Fruit fly (Drosophila melanogaster): ENCODE measurements around the gene CG43731.

DNA sequence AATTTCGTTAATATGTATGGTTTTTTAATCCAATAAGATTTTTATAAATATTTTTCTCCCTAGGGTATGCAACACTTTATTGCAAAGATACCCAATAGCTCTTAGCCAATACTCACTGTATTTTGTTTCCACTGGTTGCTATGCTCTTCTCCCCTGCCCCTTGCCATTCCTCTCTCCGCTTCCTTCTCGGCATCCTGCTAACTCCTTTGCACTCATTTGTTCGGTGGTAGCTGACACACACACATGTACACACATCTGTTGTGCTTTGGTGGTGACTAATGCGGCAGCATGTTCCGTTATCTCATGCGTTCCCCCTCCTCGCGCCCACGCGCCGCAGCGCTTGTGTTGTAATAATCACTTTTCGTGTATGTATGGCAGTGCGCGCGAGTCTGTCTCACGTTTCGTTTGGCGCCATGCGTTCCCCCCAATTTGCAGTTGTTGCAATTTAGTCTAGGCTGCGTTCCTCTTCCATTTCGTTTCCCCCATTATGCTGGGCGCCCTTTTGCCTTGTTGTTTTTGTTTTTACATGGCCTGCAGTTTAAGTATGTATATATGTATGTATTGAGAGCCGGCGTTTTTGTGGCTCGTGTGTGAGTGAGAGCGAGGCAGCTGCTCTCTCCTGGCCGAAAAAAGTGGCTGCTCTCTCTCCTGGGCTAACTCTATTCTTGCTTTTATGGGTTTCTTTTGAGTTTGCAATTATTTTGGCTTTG lies 33.1 kb downstream of the CG43731 start, which contains the start of gene Polr1D:
- TF ChIP-seq Sin3A (optimal IDR thresholded peaks at IDR 0.05), result no peak
- TF ChIP-seq psq (optimal IDR thresholded peaks at IDR 0.05), result no peak
- no peak for TF ChIP-seq insv (optimal IDR thresholded peaks at IDR 0.05)
- TF ChIP-seq ttk (optimal IDR thresholded peaks at IDR 0.05), result no peak
